Fruit fly (Drosophila melanogaster) whole organism, adult: ENCODE measurements around the gene Rpt5.

Source experiments
- CG33017 ChIP-seq: fragments of 200-800 bp; sonication (Bioruptor generic); optimal IDR thresholded peaks from 2 replicates; lab custom pipeline; 2018; ENCODE audit warnings: missing biosample characterization, mild to moderate bottlenecking, missing genetic modification characterization, moderate library complexity
- Mnt ChIP-seq: fragments of 200-800 bp; sonication (Bioruptor generic); optimal IDR thresholded peaks from 2 replicates; lab custom pipeline; 2016; ENCODE audit warnings: missing biosample characterization, mild to moderate bottlenecking, missing genetic modification characterization
- cic ChIP-seq: fragments of 200-800 bp; sonication (Bioruptor generic); optimal IDR thresholded peaks from 2 replicates; lab custom pipeline; 2017; ENCODE audit warnings: missing biosample characterization, mild to moderate bottlenecking, missing genetic modification characterization, moderate library complexity
- kay ChIP-seq: fragments of 200-800 bp; sonication (Bioruptor generic); peaks from one replicate; lab custom pipeline; 2016; ENCODE audit warnings: missing biosample characterization, missing genetic modification characterization, borderline replicate concordance
- ovo ChIP-seq: fragments of 200-800 bp; sonication (Bioruptor generic); optimal IDR thresholded peaks from 2 replicates; lab custom pipeline; 2016; ENCODE audit warnings: missing biosample characterization, missing genetic modification characterization
- pad ChIP-seq: fragments of 200-800 bp; sonication (Bioruptor generic); optimal IDR thresholded peaks from 3 replicates; lab custom pipeline; 2017; ENCODE audit warnings: missing biosample characterization, missing genetic modification characterization, mild to moderate bottlenecking, moderate library complexity, missing genetic modification reagents

- TF ChIP-seq Mnt (GFP tag; lab: Kevin White, UChicago) (peak; percentile 94), pad (GFP tag; lab: Kevin White, UChicago) (peak; percentile 68), ovo (peak; percentile 45), cic (GFP tag; lab: Kevin White, UChicago) (peak; percentile 39), kay (GFP tag; lab: Kevin White, UChicago) (no peak), CG33017 (tag; lab: Kevin White, UChicago) (peak; percentile 72)
These were observed 14.8 kb downstream of the Rpt5 start, which contains the start of the genes CG10214 and CG10375 for dm6 chr3R:23767417-23767853.
